Worm (Caenorhabditis elegans): ENCODE measurements around the gene srh-229.

srh-229 gene

ce11 chrV:7495189-7495588 lies 9.0 kb downstream of the srh-229 start, which contains the start of gene srbc-11:
TSS of gene srbc-11 (minus strand) at chrV:7495289.
- TF ChIP-seq ceh-82 (tag; optimal IDR thresholded peaks at IDR 0.05) (no peak), lsy-2 (tag; optimal IDR thresholded peaks at IDR 0.05) (no peak), peb-1 (tag; optimal IDR thresholded peaks at IDR 0.05) (no peak), gmeb-1 (tag; optimal IDR thresholded peaks at IDR 0.05) (no peak), ztf-11 (tag; optimal IDR thresholded peaks at IDR 0.05) (no peak)

ce11 chrV:7492924-7493323 lies 11.2 kb downstream of the srh-229 start, which contains the start of gene srbc-10:
TSS of gene srbc-10 (minus strand) at chrV:7493024.
- no peak for TF ChIP-seq ztf-4 (tag; optimal IDR thresholded peaks at IDR 0.05)

- TF ChIP-seq crh-2 (tag; optimal IDR thresholded peaks at IDR 0.05) (no peak), ztf-11 (tag; optimal IDR thresholded peaks at IDR 0.05) (no peak), nhr-23 (tag; optimal IDR thresholded peaks at IDR 0.05) (no peak), lsy-2 (tag; optimal IDR thresholded peaks at IDR 0.05) (no peak), R02D3.7 (tag; optimal IDR thresholded peaks at IDR 0.05) (no peak), unc-39 (tag; optimal IDR thresholded peaks at IDR 0.05) (no peak), unc-62 (GFP tag; optimal IDR thresholded peaks at IDR 0.05) (no peak), egl-27 (tag; optimal IDR thresholded peaks at IDR 0.05) (no peak), nhr-10 (tag; optimal IDR thresholded peaks at IDR 0.05) (no peak), ama-1 (optimal IDR thresholded peaks at IDR 0.05) (no peak), elt-1 (tag; optimal IDR thresholded peaks at IDR 0.05) (no peak), nhr-12 (tag; optimal IDR thresholded peaks at IDR 0.05) (no peak), lin-39 (tag; optimal IDR thresholded peaks at IDR 0.05) (no peak), ztf-1 (GFP tag; conservative IDR thresholded peaks at IDR 0.05) (no peak), ceh-82 (tag; optimal IDR thresholded peaks at IDR 0.05) (no peak), alr-1 (tag; optimal IDR thresholded peaks at IDR 0.05) (no peak)
Observed at ce11 chrV:7490340-7490739, 13.8 kb downstream of the srh-229 start, which contains the start of gene srbc-9. TSS of gene srbc-9 (minus strand) at chrV:7490440.

- TF ChIP-seq ama-1 (optimal IDR thresholded peaks at IDR 0.05) (no peak), unc-39 (tag; optimal IDR thresholded peaks at IDR 0.05) (no peak), nhr-10 (tag; optimal IDR thresholded peaks at IDR 0.05) (no peak), lin-13 (GFP tag; optimal IDR thresholded peaks at IDR 0.05) (no peak), dmd-4 (tag; optimal IDR thresholded peaks at IDR 0.05) (no peak), nhr-129 (tag; optimal IDR thresholded peaks at IDR 0.05) (no peak), elt-3 (tag; optimal IDR thresholded peaks at IDR 0.05) (no peak), ceh-16 (tag; optimal IDR thresholded peaks at IDR 0.05) (no peak), lsy-2 (tag; optimal IDR thresholded peaks at IDR 0.05) (no peak), ztf-11 (tag; optimal IDR thresholded peaks at IDR 0.05) (no peak), mbf-1 (tag; optimal IDR thresholded peaks at IDR 0.05) (no peak), peb-1 (tag; optimal IDR thresholded peaks at IDR 0.05) (no peak), nhr-11 (tag; optimal IDR thresholded peaks at IDR 0.05) (no peak), ztf-1 (GFP tag; conservative IDR thresholded peaks at IDR 0.05) (no peak), lin-11 (tag; optimal IDR thresholded peaks at IDR 0.05) (no peak), lin-39 (tag; optimal IDR thresholded peaks at IDR 0.05) (no peak)
Observed at ce11 chrV:7487518-7487917, 16.7 kb downstream of the srh-229 start, which contains the start of gene srbc-7. TSS of gene srbc-7 (minus strand) at chrV:7487618.

- no peak for TF ChIP-seq ztf-1 (GFP tag; conservative IDR thresholded peaks at IDR 0.05)
- TF ChIP-seq aly-2 (tag; optimal IDR thresholded peaks at IDR 0.05): no peak
- TF ChIP-seq nhr-25 (tag; optimal IDR thresholded peaks at IDR 0.05): no peak
- TF ChIP-seq F13H6.1 (tag; optimal IDR thresholded peaks at IDR 0.05): no peak
Observed at ce11 chrV:7485000-7485399, 19.2 kb downstream of the srh-229 start, which contains the start of gene srbc-8. TSS of gene srbc-8 (minus strand) at chrV:7485100.

ce11 chrV:7480949-7481348 lies 23.2 kb downstream of the srh-229 start, which contains the start of gene C18B10.6:
TSS of gene C18B10.6 (minus strand) at chrV:7481049.
- TF ChIP-seq dmd-4 (tag; optimal IDR thresholded peaks at IDR 0.05) (no peak), gmeb-1 (tag; optimal IDR thresholded peaks at IDR 0.05) (no peak), nhr-237 (tag; optimal IDR thresholded peaks at IDR 0.05) (no peak), elt-3 (tag; optimal IDR thresholded peaks at IDR 0.05) (no peak), ZK546.5 (tag; optimal IDR thresholded peaks at IDR 0.05) (no peak), nhr-10 (tag; optimal IDR thresholded peaks at IDR 0.05) (no peak), lsy-2 (tag; optimal IDR thresholded peaks at IDR 0.05) (no peak)

Data from whole organism, L2 larva.